Fruit fly (Drosophila melanogaster): ENCODE measurements around the gene CG5646.

CG5646 gene

DNA sequence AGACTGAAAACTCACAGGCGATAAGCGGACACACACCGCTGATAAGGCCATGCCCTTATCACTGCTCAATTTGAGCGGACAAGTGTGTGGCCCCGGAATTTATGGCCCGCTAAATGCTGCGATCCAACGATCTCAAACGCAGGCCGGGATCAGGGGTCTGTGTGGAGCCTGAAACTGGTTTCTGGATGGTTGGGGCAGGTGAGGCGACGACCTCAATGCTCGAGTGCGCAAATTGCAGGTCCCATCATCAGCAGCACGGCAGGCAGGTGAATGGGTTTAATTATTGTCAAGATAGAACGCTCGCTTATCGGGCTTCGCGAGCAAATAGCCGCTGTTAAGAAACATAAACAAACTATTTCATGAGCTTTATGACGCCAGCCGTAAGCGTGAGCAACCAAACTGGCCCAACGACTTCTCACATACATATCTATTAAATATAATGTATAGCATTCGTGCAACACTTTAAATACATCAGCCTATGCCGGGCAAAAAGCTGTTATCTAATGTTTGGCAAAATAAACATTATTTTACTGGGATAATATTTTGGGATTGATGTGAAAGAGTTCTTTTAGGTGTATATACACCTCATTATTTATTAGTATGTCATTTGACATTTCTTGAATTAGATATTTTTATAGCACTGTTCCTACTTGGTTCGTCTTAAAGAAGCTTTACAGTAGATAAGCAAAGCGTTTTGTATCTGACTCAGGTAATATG lies 44.6 kb upstream of the CG5646 start:
- TF ChIP-seq CG15710 (tag; optimal IDR thresholded peaks at IDR 0.05) (peak; percentile 15), Pif1A (GFP tag; optimal IDR thresholded peaks at IDR 0.05) (no peak), EcR (GFP tag; optimal IDR thresholded peaks at IDR 0.05) (peak; percentile 82)

DNA sequence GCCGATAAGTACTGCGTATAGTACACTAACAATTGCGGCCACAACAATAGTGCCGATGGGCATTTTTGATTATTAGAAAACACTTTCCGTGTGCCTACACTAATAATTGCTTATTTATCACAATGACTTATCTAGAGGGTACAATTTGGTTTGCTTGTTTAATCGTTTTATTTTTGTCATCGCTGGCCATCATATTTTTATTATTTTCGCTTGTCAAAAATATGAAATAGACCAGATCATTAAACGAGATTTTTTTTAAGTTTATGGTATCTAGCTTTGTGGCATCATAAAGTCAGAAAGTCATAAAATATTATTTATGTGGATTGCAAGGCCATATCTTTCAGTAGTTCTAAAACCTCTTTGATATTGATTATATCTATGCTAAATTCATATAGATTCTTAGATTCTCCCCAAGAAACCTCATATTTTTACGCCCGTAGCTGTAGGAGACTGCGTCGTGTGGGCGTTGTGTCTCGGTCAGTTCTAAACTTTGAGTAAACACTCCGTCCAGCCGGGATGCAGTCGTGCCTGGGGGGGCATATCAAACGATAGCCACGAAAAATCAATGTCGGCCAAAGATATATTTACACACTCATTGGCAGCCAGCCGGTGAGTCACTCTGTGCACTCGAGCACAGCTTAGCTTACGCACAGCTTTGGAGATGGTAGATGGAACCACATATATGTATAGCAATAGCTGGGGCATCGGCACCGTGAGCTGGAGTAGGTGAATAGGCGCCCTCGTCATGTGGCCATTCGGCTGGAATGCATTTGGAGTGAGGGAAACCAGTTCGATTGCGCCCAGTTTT lies 43.7 kb upstream of the CG5646 start:
- TF ChIP-seq CG12605 (GFP tag; IDR thresholded peaks at IDR 0.05) (no peak), EcR (GFP tag; optimal IDR thresholded peaks at IDR 0.05) (no peak), Snoo (tag; optimal IDR thresholded peaks at IDR 0.05) (peak; percentile 40), CG8301 (tag; optimal IDR thresholded peaks at IDR 0.05) (peak; percentile 72), rn (GFP tag; IDR thresholded peaks at IDR 0.05) (no peak), CG4496 (GFP tag; IDR thresholded peaks at IDR 0.05) (peak; percentile 58; the same call in 2 of the 3 replicates), fd96Ca (GFP tag; IDR thresholded peaks at IDR 0.05) (peak; percentile 19; the same call in 1 of the 3 replicates), CG34367 (tag; optimal IDR thresholded peaks at IDR 0.05) (peak; percentile 59), CG32121 (GFP tag; IDR thresholded peaks at IDR 0.05) (peak; percentile 57), CG17806 (tag; optimal IDR thresholded peaks at IDR 0.05) (peak; percentile 39), gl (tag; optimal IDR thresholded peaks at IDR 0.05) (no peak), CG9948 (tag; optimal IDR thresholded peaks at IDR 0.05) (peak; percentile 60), CG10348 (GFP tag; IDR thresholded peaks at IDR 0.05) (no peak), CG8159 (tag; optimal IDR thresholded peaks at IDR 0.05) (peak; percentile 53), CG15710 (tag; optimal IDR thresholded peaks at IDR 0.05) (peak; percentile 50), Pif1A (GFP tag; optimal IDR thresholded peaks at IDR 0.05) (peak; percentile 56), CG14655 (GFP tag; optimal IDR thresholded peaks at IDR 0.05) (peak; percentile 83)

- TF ChIP-seq Pif1B (GFP tag; optimal IDR thresholded peaks at IDR 0.05) (no peak), CG34367 (tag; optimal IDR thresholded peaks at IDR 0.05) (no peak), CG15710 (tag; optimal IDR thresholded peaks at IDR 0.05) (no peak), CG13204 (GFP tag; optimal IDR thresholded peaks at IDR 0.05) (no peak), Snoo (tag; optimal IDR thresholded peaks at IDR 0.05) (no peak), CG9948 (tag; optimal IDR thresholded peaks at IDR 0.05) (no peak), CG8301 (tag; optimal IDR thresholded peaks at IDR 0.05) (peak; percentile 12), CG8159 (tag; optimal IDR thresholded peaks at IDR 0.05) (no peak), CG14655 (GFP tag; optimal IDR thresholded peaks at IDR 0.05) (peak; percentile 26), Pif1A (GFP tag; optimal IDR thresholded peaks at IDR 0.05) (no peak), CG4496 (GFP tag; IDR thresholded peaks at IDR 0.05) (peak; percentile 46; the same call in 1 of the 3 replicates), EcR (GFP tag; optimal IDR thresholded peaks at IDR 0.05) (peak; percentile 51), rn (GFP tag; IDR thresholded peaks at IDR 0.05) (no peak), Ets98B (GFP tag; IDR thresholded peaks at IDR 0.05) (peak; percentile 27; the same call in 1 of the 2 replicates), CG32121 (GFP tag; IDR thresholded peaks at IDR 0.05) (peak; percentile 34; the same call in 1 of the 2 replicates), fd96Ca (GFP tag; IDR thresholded peaks at IDR 0.05) (peak; percentile 48; the same call in 1 of the 3 replicates), CG17806 (tag; optimal IDR thresholded peaks at IDR 0.05) (no peak), D1 (tag; optimal IDR thresholded peaks at IDR 0.05) (no peak), CG12605 (GFP tag; IDR thresholded peaks at IDR 0.05) (no peak), gl (tag; optimal IDR thresholded peaks at IDR 0.05) (peak; percentile 48), CG10348 (GFP tag; IDR thresholded peaks at IDR 0.05) (no peak)
Observed at dm6 chr3R:27603671-27604070, 42.6 kb upstream of the CG5646 start.

dm6 chr3R:27597258-27597657 lies 36.1 kb upstream of the CG5646 start:
- TF ChIP-seq EcR (GFP tag; optimal IDR thresholded peaks at IDR 0.05) (no peak), CG4496 (GFP tag; IDR thresholded peaks at IDR 0.05) (no peak), Snoo (tag; optimal IDR thresholded peaks at IDR 0.05) (peak; percentile 39)

DNA sequence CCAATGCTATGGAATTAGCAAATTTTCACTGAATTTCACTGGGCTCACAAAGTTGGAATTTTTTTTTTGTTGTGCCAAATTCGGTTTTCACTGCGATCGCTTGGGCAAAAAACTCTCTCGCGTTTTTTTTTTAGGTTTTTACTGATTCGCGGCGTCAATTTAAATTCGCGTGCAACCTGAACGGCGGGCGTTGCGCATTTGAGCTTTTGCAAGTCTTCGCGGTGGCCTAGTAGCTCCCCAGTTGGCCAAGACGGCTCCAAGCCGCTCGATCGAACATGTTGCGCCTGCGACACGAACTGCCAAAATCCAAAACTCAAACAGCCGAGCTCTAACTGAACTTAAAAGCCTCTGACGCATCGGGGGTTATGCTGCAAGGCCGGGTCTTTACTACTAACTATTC lies 34.9 kb upstream of the CG5646 start, which contains the start of gene CG5639:
Gene CG5639 (minus strand): TSS at position 152 of the 400 bp plus-strand sequence.
- no peak for TF ChIP-seq CG14655 (GFP tag; optimal IDR thresholded peaks at IDR 0.05)

- TF ChIP-seq CG8301 (tag; optimal IDR thresholded peaks at IDR 0.05) (no peak), Pif1A (GFP tag; optimal IDR thresholded peaks at IDR 0.05) (no peak), CG15710 (tag; optimal IDR thresholded peaks at IDR 0.05) (no peak), CG34367 (tag; optimal IDR thresholded peaks at IDR 0.05) (no peak), CG8159 (tag; optimal IDR thresholded peaks at IDR 0.05) (no peak), CG17806 (tag; optimal IDR thresholded peaks at IDR 0.05) (no peak), CG14655 (GFP tag; optimal IDR thresholded peaks at IDR 0.05) (no peak), CG12605 (GFP tag; IDR thresholded peaks at IDR 0.05) (no peak), Pif1B (GFP tag; optimal IDR thresholded peaks at IDR 0.05) (no peak), fd96Ca (GFP tag; IDR thresholded peaks at IDR 0.05) (no peak)
Observed at dm6 chr3R:27593580-27594187, 32.6 kb upstream of the CG5646 start.

Data from whole organism, pupa.